Worm (Caenorhabditis elegans): ENCODE results near the gene rpoa-12.

Gene rpoa-12

ce11 chrV:14423268-14423667 is at the start of gene rpoa-12:
Gene rpoa-12, minus strand, starts transcription at chrV:14423304.
- TF ChIP-seq lin-15B (tag; optimal IDR thresholded peaks at IDR 0.05) (peak; percentile 31), lir-3 (tag; optimal IDR thresholded peaks at IDR 0.05; ENCODE audit: poor library complexity) (peak; percentile 68), rnt-1 (tag; optimal IDR thresholded peaks at IDR 0.05) (peak; percentile 42), lin-35 (GFP tag; optimal IDR thresholded peaks at IDR 0.05) (peak; percentile 27 to 76), dsc-1 (tag; optimal IDR thresholded peaks at IDR 0.05) (peak; percentile 42), zag-1 (tag; optimal IDR thresholded peaks at IDR 0.05) (no peak), isw-1 (GFP tag; IDR thresholded peaks at IDR 0.05) (peak; percentile 32; the same call in 1 of the 2 replicates), nhr-47 (tag; optimal IDR thresholded peaks at IDR 0.05) (peak; percentile 67), nhr-19 (GFP tag; conservative IDR thresholded peaks at IDR 0.05) (0 out of 2 replicates have a peak, but pooled peaks have one; percentile 5), ceh-8 (GFP tag; optimal IDR thresholded peaks at IDR 0.05) (no peak), xbp-1 (tag; optimal IDR thresholded peaks at IDR 0.05) (peak; percentile 55), nhr-20 (tag; optimal IDR thresholded peaks at IDR 0.05) (peak; percentile 56), ces-1 (GFP tag; optimal IDR thresholded peaks at IDR 0.05) (no peak), nhr-71 (tag; optimal IDR thresholded peaks at IDR 0.05) (peak; percentile 62), unc-130 (tag; optimal IDR thresholded peaks at IDR 0.05) (peak; percentile 1), lin-13 (GFP tag; optimal IDR thresholded peaks at IDR 0.05) (peak; percentile 12), pax-3 (tag; optimal IDR thresholded peaks at IDR 0.05) (peak; percentile 92), ceh-90 (tag; optimal IDR thresholded peaks at IDR 0.05) (peak; percentile 25), nhr-84 (tag; optimal IDR thresholded peaks at IDR 0.05) (no peak), tbx-2 (tag; optimal IDR thresholded peaks at IDR 0.05) (peak; percentile 44), skn-1 (tag; optimal IDR thresholded peaks at IDR 0.05) (peak; percentile 94), C16A3.4 (tag; optimal IDR thresholded peaks at IDR 0.05) (peak; percentile 59), unc-30 (tag; optimal IDR thresholded peaks at IDR 0.05) (no peak), mep-1 (tag; optimal IDR thresholded peaks at IDR 0.05) (no peak), vab-15 (tag; optimal IDR thresholded peaks at IDR 0.05) (peak; percentile 50), snu-23 (GFP tag; optimal IDR thresholded peaks at IDR 0.05) (peak; percentile 57), swsn-7 (tag; optimal IDR thresholded peaks at IDR 0.05) (peak; percentile 29), F16B12.6 (tag; optimal IDR thresholded peaks at IDR 0.05) (peak; percentile 27), ztf-11 (tag; optimal IDR thresholded peaks at IDR 0.05) (peak in 1 of 2 experiments; percentile 64), ama-1 (optimal IDR thresholded peaks at IDR 0.05) (no peak), nhr-90 (tag; optimal IDR thresholded peaks at IDR 0.05; ENCODE audit: poor library complexity) (peak; percentile 49), pqm-1 (tag; optimal IDR thresholded peaks at IDR 0.05) (no peak), unc-98 (GFP tag; IDR thresholded peaks at IDR 0.05) (0 out of 2 replicates have a peak, but pooled peaks have one; percentile 44), efl-1 (optimal IDR thresholded peaks at IDR 0.05) (peak; percentile 52 to 58), efl-1 (GFP tag; optimal IDR thresholded peaks at IDR 0.05 in 1 of 2) (peak; percentile 50 to 78), grh-1 (GFP tag; IDR thresholded peaks at IDR 0.05) (no peak), fkh-8 (tag; optimal IDR thresholded peaks at IDR 0.05) (peak; percentile 63), lin-14 (GFP tag; optimal IDR thresholded peaks at IDR 0.05) (peak; percentile 53), sox-4 (tag; optimal IDR thresholded peaks at IDR 0.05) (peak; percentile 29), lsy-2 (tag; optimal IDR thresholded peaks at IDR 0.05) (peak; percentile 27 to 71), ceh-82 (tag; optimal IDR thresholded peaks at IDR 0.05) (peak in 1 of 3 experiments; percentile 24), dpl-1 (GFP tag; optimal IDR thresholded peaks at IDR 0.05) (peak; percentile 37 to 51 (median 38))

ce11 chrV:14472229-14472628 is 49.1 kb upstream of the rpoa-12 start, which contains the start of gene clec-227:
Gene clec-227, plus strand, starts transcription at chrV:14472529.
- TF ChIP-seq elt-3 (tag; optimal IDR thresholded peaks at IDR 0.05) (no peak), lin-13 (GFP tag; optimal IDR thresholded peaks at IDR 0.05) (no peak), efl-1 (optimal IDR thresholded peaks at IDR 0.05) (no peak), efl-1 (GFP tag; optimal IDR thresholded peaks at IDR 0.05 in 1 of 2) (peak in 1 of 2 experiments; percentile 85)

Data from whole organism, L1 larva.